Fruit fly (Drosophila melanogaster) whole organism, embryonic: ENCODE results near the gene PIG-B.
A peak's percentile ranks its signal among the peaks of the same experiment; 100 is the strongest.

ENCODE experiments used
- Atf-2 ChIP-seq: fragments of 200-800 bp; sonication (Bioruptor generic); optimal IDR thresholded peaks from 2 replicates; lab custom pipeline; 2016; ENCODE audit warnings: missing biosample characterization, missing genetic modification characterization
- Bdp1 ChIP-seq: fragments of 200-800 bp; sonication (Bioruptor generic); optimal IDR thresholded peaks from 3 replicates; lab custom pipeline; 2016; ENCODE audit warnings: missing biosample characterization, missing genetic modification characterization
- CG1024 ChIP-seq: fragments of 200-800 bp; sonication (Bioruptor generic); IDR thresholded peaks from 2 replicates; pipeline ENCODE4 v1.3.6; 2022; ENCODE audit warnings: missing biosample characterization, missing genetic modification characterization
- CG10267 ChIP-seq: fragments of 200-800 bp; sonication (Bioruptor generic); optimal IDR thresholded peaks from 2 replicates; lab custom pipeline; 2018; ENCODE audit warnings: missing biosample characterization, mild to moderate bottlenecking, missing genetic modification characterization, moderate library complexity
- CG10959 ChIP-seq: fragments of 200-800 bp; sonication (Bioruptor generic); IDR thresholded peaks from 2 replicates; pipeline ENCODE4 v1.3.6; 2022; ENCODE audit warnings: missing biosample characterization, missing genetic modification characterization
- CG11695 ChIP-seq: fragments of 200-800 bp; sonication (Bioruptor generic); IDR thresholded peaks from 3 replicates; pipeline ENCODE4 v1.3.6; 2022; ENCODE audit warnings: missing biosample characterization, missing genetic modification characterization
- CG16813 ChIP-seq: fragments of 200-800 bp; sonication (Bioruptor generic); IDR thresholded peaks from 3 replicates; pipeline ENCODE4 v1.3.6; 2022; ENCODE audit warnings: missing biosample characterization, missing genetic modification characterization; ENCODE audit not compliant: partially characterized antibody
- CG17385 ChIP-seq: fragments of 200-800 bp; sonication (Bioruptor generic); optimal IDR thresholded peaks from 3 replicates; lab custom pipeline; 2018; ENCODE audit warnings: missing biosample characterization, mild to moderate bottlenecking, missing genetic modification characterization
- CG18476 ChIP-seq: fragments of 200-800 bp; sonication (Bioruptor generic); optimal IDR thresholded peaks from 2 replicates; lab custom pipeline; 2016; ENCODE audit warnings: missing biosample characterization, mild to moderate bottlenecking, missing genetic modification characterization
- CG34422 ChIP-seq: fragments of 200-800 bp; sonication (Bioruptor generic); IDR thresholded peaks from 3 replicates; pipeline ENCODE4 v1.3.6; 2022; ENCODE audit warnings: missing biosample characterization, missing genetic modification characterization
- CG6175 ChIP-seq: fragments of 200-800 bp; sonication (Bioruptor generic); IDR thresholded peaks from 3 replicates; pipeline ENCODE4 v1.3.6; 2022; ENCODE audit warnings: missing biosample characterization, missing genetic modification characterization
- CG6654 ChIP-seq: fragments of 200-800 bp; sonication (Bioruptor generic); optimal IDR thresholded peaks from 2 replicates; lab custom pipeline; 2017; ENCODE audit warnings: missing biosample characterization, mild to moderate bottlenecking, missing genetic modification characterization
- CG6813 ChIP-seq: fragments of 200-800 bp; sonication (Bioruptor generic); optimal IDR thresholded peaks from 2 replicates; lab custom pipeline; 2017; ENCODE audit warnings: missing biosample characterization, missing genetic modification characterization, mild to moderate bottlenecking, moderate library complexity, missing genetic modification reagents
- CG7271 ChIP-seq: fragments of 200-800 bp; sonication (Bioruptor generic); optimal IDR thresholded peaks from 2 replicates; lab custom pipeline; 2018; ENCODE audit warnings: missing biosample characterization, mild to moderate bottlenecking, missing genetic modification characterization, moderate library complexity
- CG7357 ChIP-seq: fragments of 200-800 bp; sonication (Bioruptor generic); IDR thresholded peaks from 3 replicates; pipeline ENCODE4 v1.3.6; 2022; ENCODE audit warnings: missing biosample characterization, missing genetic modification characterization
- CG7372 ChIP-seq: fragments of 200-800 bp; sonication (Bioruptor generic); IDR thresholded peaks from 2 replicates; pipeline ENCODE4 v1.3.6; 2022; ENCODE audit warnings: missing biosample characterization, missing genetic modification characterization
- CG7745 ChIP-seq: fragments of 200-800 bp; sonication (Bioruptor generic); optimal IDR thresholded peaks from 2 replicates; lab custom pipeline; 2018; ENCODE audit warnings: missing biosample characterization, mild to moderate bottlenecking, missing genetic modification characterization, moderate library complexity
- CG8290 ChIP-seq, 3 experiments: fragments of 200-800 bp; sonication (Bioruptor generic); optimal IDR thresholded peaks; 2 replicates each; lab custom pipeline; 2016 to 2019; ENCODE audit warnings: missing biosample characterization in 3 of 3, missing genetic modification characterization in 3 of 3, mild to moderate bottlenecking in 2 of 3, moderate library complexity in 1 of 3
- CoRest ChIP-seq: fragments of 200-800 bp; sonication (Bioruptor generic); optimal IDR thresholded peaks from 3 replicates; lab custom pipeline; 2018; ENCODE audit warnings: missing biosample characterization, mild to moderate bottlenecking, missing genetic modification characterization, moderate library complexity
- ERR ChIP-seq: fragments of 200-800 bp; sonication (Bioruptor generic); optimal IDR thresholded peaks from 2 replicates; lab custom pipeline; 2016; ENCODE audit warnings: missing biosample characterization, missing genetic modification characterization
- Ets65A ChIP-seq: fragments of 200-800 bp; sonication (Bioruptor generic); peaks from one replicate; lab custom pipeline; 2016; ENCODE audit warnings: missing biosample characterization, missing genetic modification characterization
- Fer1 ChIP-seq: fragments of 200-800 bp; sonication (Bioruptor generic); optimal IDR thresholded peaks from 2 replicates; lab custom pipeline; 2017; ENCODE audit warnings: missing biosample characterization, mild to moderate bottlenecking, missing genetic modification characterization
- HLH54F ChIP-seq: fragments of 200-800 bp; sonication (Bioruptor generic); optimal IDR thresholded peaks from 3 replicates; lab custom pipeline; 2016; ENCODE audit warnings: missing biosample characterization, missing genetic modification characterization
- Hmx ChIP-seq: fragments of 200-800 bp; sonication (Bioruptor generic); optimal IDR thresholded peaks from 2 replicates; lab custom pipeline; 2016; ENCODE audit warnings: missing biosample characterization, missing genetic modification characterization
- Mes4 ChIP-seq: fragments of 200-800 bp; sonication (Bioruptor generic); optimal IDR thresholded peaks from 2 replicates; lab custom pipeline; 2016; ENCODE audit warnings: missing biosample characterization, missing genetic modification characterization
- Myb ChIP-seq: fragments of 200-800 bp; sonication (Bioruptor generic); optimal IDR thresholded peaks from 2 replicates; lab custom pipeline; 2016; ENCODE audit warnings: missing biosample characterization, missing genetic modification characterization
- Oli ChIP-seq: fragments of 200-800 bp; sonication (Bioruptor generic); optimal IDR thresholded peaks from 2 replicates; lab custom pipeline; 2018; ENCODE audit warnings: missing biosample characterization, mild to moderate bottlenecking, missing genetic modification characterization, moderate library complexity
- Six4 ChIP-seq: fragments of 200-800 bp; sonication (Bioruptor generic); optimal IDR thresholded peaks from 2 replicates; lab custom pipeline; 2016; ENCODE audit warnings: missing biosample characterization, missing genetic modification characterization
- Usf ChIP-seq: fragments of 200-800 bp; sonication (Bioruptor generic); optimal IDR thresholded peaks from 2 replicates; lab custom pipeline; 2017; ENCODE audit warnings: missing genotype, missing biosample characterization, missing genetic modification characterization
- YL-1 ChIP-seq: fragments of 200-800 bp; sonication (Bioruptor generic); optimal IDR thresholded peaks from 3 replicates; lab custom pipeline; 2017; ENCODE audit warnings: missing biosample characterization, mild to moderate bottlenecking, missing genetic modification characterization
- aop ChIP-seq: fragments of 200-800 bp; sonication (Bioruptor generic); IDR thresholded peaks from 2 replicates; pipeline ENCODE4 v1.3.6; 2022; ENCODE audit warnings: missing biosample characterization, missing genetic modification characterization
- chn ChIP-seq: fragments of 200-800 bp; sonication (Bioruptor generic); optimal IDR thresholded peaks from 2 replicates; lab custom pipeline; 2016; ENCODE audit warnings: missing biosample characterization, missing genetic modification characterization
- da ChIP-seq: fragments of 200-800 bp; sonication (Bioruptor generic); optimal IDR thresholded peaks from 2 replicates; lab custom pipeline; 2016; ENCODE audit warnings: missing biosample characterization, missing genetic modification characterization
- dpn ChIP-seq, 2 experiments: fragments of 200-800 bp; sonication (Bioruptor generic); optimal IDR thresholded peaks; 3 replicates each; lab custom pipeline; 2016; ENCODE audit warnings: missing biosample characterization in 2 of 2, missing genetic modification characterization in 2 of 2
- dysf ChIP-seq: fragments of 200-800 bp; sonication (Bioruptor generic); IDR thresholded peaks from 3 replicates; pipeline ENCODE4 v1.3.6; 2022; ENCODE audit warnings: missing biosample characterization, missing genetic modification characterization
- fu2 ChIP-seq: fragments of 200-800 bp; sonication (Bioruptor generic); optimal IDR thresholded peaks from 2 replicates; lab custom pipeline; 2016; ENCODE audit warnings: missing biosample characterization, missing genetic modification characterization
- insv ChIP-seq, 2 experiments: fragments of 200-800 bp; sonication (Bioruptor generic); optimal IDR thresholded peaks; 3 replicates each; lab custom pipeline; 2016 to 2018; ENCODE audit warnings: missing biosample characterization in 2 of 2, missing genetic modification characterization in 2 of 2
- kni ChIP-seq: fragments of 200-800 bp; sonication (Bioruptor generic); optimal IDR thresholded peaks from 3 replicates; lab custom pipeline; 2017; ENCODE audit warnings: mild to moderate bottlenecking, missing biosample characterization, missing genetic modification reagents, missing genetic modification characterization
- lbe ChIP-seq: fragments of 200-800 bp; sonication (Bioruptor generic); optimal IDR thresholded peaks from 2 replicates; lab custom pipeline; 2016; ENCODE audit warnings: missing biosample characterization, mild to moderate bottlenecking, missing genetic modification characterization
- nerfin-1 ChIP-seq: fragments of 200-800 bp; sonication (Bioruptor generic); optimal IDR thresholded peaks from 3 replicates; lab custom pipeline; 2019; ENCODE audit warnings: missing biosample characterization, mild to moderate bottlenecking, missing genetic modification characterization, moderate library complexity
- nerfin-2 ChIP-seq: fragments of 200-800 bp; sonication (Bioruptor generic); IDR thresholded peaks from 2 replicates; pipeline ENCODE4 v1.3.6; 2022; ENCODE audit warnings: missing biosample characterization, missing genetic modification characterization; ENCODE audit not compliant: partially characterized antibody
- phol ChIP-seq: fragments of 200-800 bp; sonication (Bioruptor generic); optimal IDR thresholded peaks from 3 replicates; lab custom pipeline; 2018; ENCODE audit warnings: missing biosample characterization, mild to moderate bottlenecking, missing genetic modification characterization, moderate library complexity
- row ChIP-seq: fragments of 200-800 bp; sonication (Bioruptor generic); IDR thresholded peaks from 3 replicates; pipeline ENCODE4 v1.3.6; 2022; ENCODE audit warnings: missing biosample characterization, missing genetic modification characterization
- sima ChIP-seq: fragments of 200-800 bp; sonication (Bioruptor generic); optimal IDR thresholded peaks from 2 replicates; lab custom pipeline; 2016; ENCODE audit warnings: missing biosample characterization, missing genetic modification characterization
- slou ChIP-seq: fragments of 200-800 bp; sonication (Bioruptor generic); optimal IDR thresholded peaks from 3 replicates; lab custom pipeline; 2016; ENCODE audit warnings: missing biosample characterization, missing genetic modification characterization
- slp2 ChIP-seq: fragments of 200-800 bp; sonication (Bioruptor generic); optimal IDR thresholded peaks from 2 replicates; lab custom pipeline; 2016; ENCODE audit warnings: missing biosample characterization, missing genetic modification characterization
- stwl ChIP-seq: fragments of 200-800 bp; sonication (Bioruptor generic); optimal IDR thresholded peaks from 3 replicates; lab custom pipeline; 2018; ENCODE audit warnings: missing biosample characterization, mild to moderate bottlenecking, missing genetic modification characterization, moderate library complexity
- toy ChIP-seq: fragments of 200-800 bp; sonication (Bioruptor generic); IDR thresholded peaks from 2 replicates; pipeline ENCODE4 v1.3.6; 2022; ENCODE audit warnings: missing biosample characterization, missing genetic modification characterization
- twi ChIP-seq: fragments of 200-800 bp; optimal IDR thresholded peaks from 2 replicates; lab custom pipeline; 2019; ENCODE audit warnings: missing biosample characterization, mild to moderate bottlenecking, missing genetic modification characterization, moderate library complexity
- wdn ChIP-seq: fragments of 200-800 bp; sonication (Bioruptor generic); IDR thresholded peaks from 2 replicates; pipeline ENCODE4 v1.3.6; 2022; ENCODE audit warnings: missing biosample characterization, missing genetic modification characterization

Gene PIG-B

dm6 chr3L:3818566-3819325, 7.7 kb downstream of the PIG-B start, which contains the start of gene enc (continued):
- TF ChIP-seq nerfin-1 (tag; lab: Kevin White, UChicago) (peak; percentile 4), nerfin-2 (GFP tag; lab: Robert Waterston, UW) (peak; percentile 93), insv (GFP tag; optimal IDR thresholded peaks at IDR 0.05; lab: Kevin White, UChicago) (peak; percentile 80 to 95), slp2 (GFP tag; lab: Kevin White, UChicago) (no peak), Bdp1 (GFP tag; lab: Kevin White, UChicago) (no peak), row (GFP tag; lab: Robert Waterston, UW) (peak; percentile 60), aop (GFP tag; lab: Robert Waterston, UW) (no peak), da (GFP tag; lab: Kevin White, UChicago) (no peak), Hmx (GFP tag; lab: Kevin White, UChicago) (no peak), CG7372 (GFP tag; lab: Robert Waterston, UW) (no peak), Usf (GFP tag; lab: Kevin White, UChicago) (no peak), Atf-2 (no peak), Mes4 (GFP tag; lab: Kevin White, UChicago) (no peak), wdn (GFP tag; lab: Robert Waterston, UW) (no peak), sima (GFP tag; lab: Kevin White, UChicago) (no peak), dpn (GFP tag; optimal IDR thresholded peaks at IDR 0.05; lab: Kevin White, UChicago) (peak; percentile 25 to 29), dysf (GFP tag; lab: Robert Waterston, UW) (no peak), Myb (GFP tag; lab: Kevin White, UChicago) (peak; percentile 60), Ets65A (GFP tag; lab: Kevin White, UChicago) (no peak), CG16813 (peak; percentile 95), CG18476 (GFP tag; lab: Kevin White, UChicago) (no peak), CG6813 (GFP tag; lab: Kevin White, UChicago) (no peak), CG11695 (GFP tag; lab: Robert Waterston, UW) (no peak), CG6175 (GFP tag; lab: Robert Waterston, UW) (no peak), HLH54F (no peak), Six4 (no peak), chn (no peak), phol (tag; lab: Kevin White, UChicago) (peak; percentile 28), CoRest (tag; lab: Kevin White, UChicago) (peak; percentile 7), CG34422 (GFP tag; lab: Robert Waterston, UW) (peak; percentile 29; the same call in 1 of the 3 replicates), twi (tag; lab: Kevin White, UChicago) (no peak), CG10267 (tag; lab: Kevin White, UChicago) (peak; percentile 39), CG6654 (GFP tag; lab: Kevin White, UChicago) (no peak), slou (no peak), CG10959 (GFP tag; lab: Robert Waterston, UW) (no peak), lbe (GFP tag; lab: Kevin White, UChicago) (peak; percentile 14), toy (GFP tag; lab: Robert Waterston, UW) (no peak), CG17385 (no peak), fu2 (GFP tag; lab: Kevin White, UChicago) (no peak), YL-1 (GFP tag; lab: Kevin White, UChicago) (peak; percentile 83), CG7271 (tag; lab: Kevin White, UChicago) (no peak), CG7357 (GFP tag; lab: Robert Waterston, UW) (no peak), Oli (tag; lab: Kevin White, UChicago) (no peak), ERR (GFP tag; lab: Kevin White, UChicago) (peak; percentile 21), stwl (tag; lab: Kevin White, UChicago) (peak; percentile 92), kni (GFP tag; lab: Kevin White, UChicago) (peak; percentile 47), CG7745 (tag; lab: Kevin White, UChicago) (no peak), CG1024 (GFP tag; lab: Robert Waterston, UW) (no peak), Fer1 (GFP tag; lab: Kevin White, UChicago) (no peak), CG8290 (GFP tag; optimal IDR thresholded peaks at IDR 0.05; lab: Kevin White, UChicago) (no peak), CG8290 (tag; optimal IDR thresholded peaks at IDR 0.05; lab: Kevin White, UChicago) (peak in 1 of 2 experiments; percentile 39)
